Fruit fly (Drosophila melanogaster) whole organism, prepupa: ENCODE data around the gene CG3306.

Experiments
- Blimp-1 ChIP-seq: fragments of 200-800 bp; sonication (Bioruptor generic); optimal IDR thresholded peaks from 3 replicates; lab custom pipeline; 2017; ENCODE audit warnings: missing biosample characterization, missing genetic modification characterization, mild to moderate bottlenecking, moderate library complexity, missing genetic modification reagents
- CG10669 ChIP-seq: fragments of 200-800 bp; sonication (Bioruptor generic); optimal IDR thresholded peaks from 3 replicates; lab custom pipeline; 2018; ENCODE audit warnings: missing biosample characterization, mild to moderate bottlenecking, missing genetic modification characterization, moderate library complexity
- CG11294 ChIP-seq: fragments of 200-800 bp; sonication (Bioruptor generic); IDR thresholded peaks from 2 replicates; pipeline ENCODE4 v1.3.6; 2022; ENCODE audit warnings: missing biosample characterization, missing genetic modification characterization
- CG11762 ChIP-seq: fragments of 200-800 bp; sonication (Bioruptor generic); optimal IDR thresholded peaks from 3 replicates; lab custom pipeline; 2016; ENCODE audit warnings: missing biosample characterization, missing genetic modification characterization; ENCODE audit not compliant: insufficient read depth
- CG11902 ChIP-seq: fragments of 200-800 bp; sonication (Bioruptor generic); optimal IDR thresholded peaks from 3 replicates; lab custom pipeline; 2016; ENCODE audit warnings: missing biosample characterization, missing genetic modification characterization
- CG15336 ChIP-seq: fragments of 200-800 bp; sonication (Bioruptor generic); IDR thresholded peaks from 2 replicates; pipeline ENCODE4 v1.3.6; 2022; ENCODE audit warnings: missing biosample characterization, missing genetic modification characterization
- CG3032 ChIP-seq: fragments of 200-800 bp; optimal IDR thresholded peaks from 2 replicates; lab custom pipeline; 2019; ENCODE audit warnings: missing biosample characterization, mild to moderate bottlenecking, missing genetic modification characterization, moderate library complexity
- CG32006 ChIP-seq: fragments of 200-800 bp; sonication (Bioruptor generic); optimal IDR thresholded peaks from 3 replicates; lab custom pipeline; 2017; ENCODE audit warnings: missing biosample characterization, mild to moderate bottlenecking, missing genetic modification characterization
- CG34406 ChIP-seq: fragments of 200-800 bp; sonication (Bioruptor generic); optimal IDR thresholded peaks from 3 replicates; lab custom pipeline; 2016; ENCODE audit warnings: missing biosample characterization, missing genetic modification characterization
- CG4318 ChIP-seq: fragments of 200-800 bp; sonication (Bioruptor generic); optimal IDR thresholded peaks from 3 replicates; lab custom pipeline; 2017; ENCODE audit warnings: missing biosample characterization, mild to moderate bottlenecking, missing genetic modification characterization
- CG6276 ChIP-seq: fragments of 200-800 bp; sonication (Bioruptor generic); optimal IDR thresholded peaks from 2 replicates; lab custom pipeline; 2017; ENCODE audit warnings: missing biosample characterization, mild to moderate bottlenecking, missing genetic modification characterization
- CG6854 ChIP-seq: fragments of 200-800 bp; sonication (Bioruptor generic); optimal IDR thresholded peaks from 2 replicates; lab custom pipeline; 2017; ENCODE audit warnings: missing biosample characterization, mild to moderate bottlenecking, missing genetic modification characterization
- CG8119 ChIP-seq: fragments of 200-800 bp; sonication (Bioruptor generic); IDR thresholded peaks from 3 replicates; pipeline ENCODE4 v1.3.6; 2022; ENCODE audit warnings: missing biosample characterization, missing genetic modification characterization
- CG9139 ChIP-seq: fragments of 200-800 bp; sonication (Bioruptor generic); optimal IDR thresholded peaks from 3 replicates; lab custom pipeline; 2017; ENCODE audit warnings: missing biosample characterization, mild to moderate bottlenecking, missing genetic modification characterization
- Eip75B ChIP-seq: fragments of 200-800 bp; sonication (Bioruptor generic); optimal IDR thresholded peaks from 3 replicates; lab custom pipeline; 2016; ENCODE audit warnings: missing biosample characterization, missing genetic modification characterization
- Eip78C ChIP-seq: fragments of 200-800 bp; sonication (Bioruptor generic); peaks from one replicate; lab custom pipeline; 2016; ENCODE audit warnings: missing biosample characterization, missing genetic modification characterization
- Eip93F ChIP-seq: fragments of 200-800 bp; sonication (Bioruptor generic); optimal IDR thresholded peaks from 2 replicates; lab custom pipeline; 2016; ENCODE audit warnings: missing biosample characterization, mild to moderate bottlenecking, missing genetic modification characterization
- Ets21C ChIP-seq: fragments of 200-800 bp; sonication (Bioruptor generic); optimal IDR thresholded peaks from 3 replicates; lab custom pipeline; 2016; ENCODE audit warnings: missing biosample characterization, missing genetic modification characterization
- Ets96B ChIP-seq: fragments of 200-800 bp; optimal IDR thresholded peaks from 2 replicates; lab custom pipeline; 2019; ENCODE audit warnings: missing biosample characterization, mild to moderate bottlenecking, missing genetic modification characterization, moderate library complexity
- Gug ChIP-seq: fragments of 200-800 bp; sonication (Bioruptor generic); IDR thresholded peaks from 2 replicates; pipeline ENCODE4 v1.3.6; 2022; ENCODE audit warnings: missing biosample characterization, missing genetic modification characterization
- Hr38 ChIP-seq: sonication (Bioruptor generic); optimal IDR thresholded peaks from 2 replicates; lab custom pipeline; 2016; ENCODE audit warnings: missing biosample characterization, missing genetic modification characterization
- Hr4 ChIP-seq: fragments of 200-800 bp; sonication (Bioruptor generic); optimal IDR thresholded peaks from 3 replicates; lab custom pipeline; 2016; ENCODE audit warnings: missing biosample characterization, missing genetic modification characterization
- Lpt ChIP-seq: fragments of 200-800 bp; sonication (Bioruptor generic); optimal IDR thresholded peaks from 3 replicates; lab custom pipeline; 2016; ENCODE audit warnings: missing biosample characterization, missing genetic modification characterization
- Sox15 ChIP-seq: fragments of 200-800 bp; sonication (Bioruptor generic); optimal IDR thresholded peaks from 3 replicates; lab custom pipeline; 2016; ENCODE audit warnings: missing biosample characterization, missing genetic modification characterization
- dac ChIP-seq: fragments of 200-800 bp; sonication (Bioruptor generic); optimal IDR thresholded peaks from 2 replicates; lab custom pipeline; 2017; ENCODE audit warnings: missing biosample characterization, mild to moderate bottlenecking, missing genetic modification characterization
- eg ChIP-seq: fragments of 200-800 bp; sonication (Bioruptor generic); IDR thresholded peaks from 3 replicates; pipeline ENCODE4 v1.3.6; 2022; ENCODE audit warnings: missing biosample characterization, missing genetic modification characterization
- esn ChIP-seq: fragments of 200-800 bp; sonication (Bioruptor generic); optimal IDR thresholded peaks from 2 replicates; lab custom pipeline; 2016; ENCODE audit warnings: missing biosample characterization, mild to moderate bottlenecking, missing genetic modification characterization, moderate library complexity
- fd85E ChIP-seq: fragments of 200-800 bp; sonication (Bioruptor generic); optimal IDR thresholded peaks from 3 replicates; lab custom pipeline; 2016; ENCODE audit warnings: missing biosample characterization, missing genetic modification characterization
- fkh ChIP-seq: fragments of 200-800 bp; sonication (Bioruptor generic); optimal IDR thresholded peaks from 3 replicates; lab custom pipeline; 2017; ENCODE audit warnings: missing biosample characterization, mild to moderate bottlenecking, missing genetic modification characterization, moderate library complexity
- net ChIP-seq: fragments of 200-800 bp; sonication (Bioruptor generic); optimal IDR thresholded peaks from 3 replicates; lab custom pipeline; 2016; ENCODE audit warnings: missing biosample characterization, missing genetic modification characterization
- pdm3 ChIP-seq: fragments of 200-800 bp; sonication (Bioruptor generic); optimal IDR thresholded peaks from 3 replicates; lab custom pipeline; 2016; ENCODE audit warnings: missing biosample characterization, missing genetic modification characterization
- salr ChIP-seq, 2 experiments: fragments of 200-800 bp; sonication (Bioruptor generic); optimal IDR thresholded peaks; 3 replicates each; lab custom pipeline; 2016 to 2018; ENCODE audit warnings: missing biosample characterization in 2 of 2, missing genetic modification characterization in 2 of 2, mild to moderate bottlenecking in 1 of 2
- spab ChIP-seq: fragments of 200-800 bp; sonication (Bioruptor generic); optimal IDR thresholded peaks from 2 replicates; lab custom pipeline; 2017; ENCODE audit warnings: missing biosample characterization, mild to moderate bottlenecking, missing genetic modification characterization, missing genetic modification reagents
- svp ChIP-seq: fragments of 200-800 bp; sonication (Bioruptor generic); peaks from one replicate; lab custom pipeline; 2016; ENCODE audit warnings: missing biosample characterization, missing genetic modification characterization
- topi ChIP-seq: fragments of 200-800 bp; sonication (Bioruptor generic); optimal IDR thresholded peaks from 3 replicates; lab custom pipeline; 2016; ENCODE audit warnings: missing biosample characterization, missing genetic modification characterization

The CG3306 gene

dm6 chr3L:9566849-9567248, 34.5 kb upstream of the CG3306 start (continued):
- TF ChIP-seq fd85E (GFP tag; lab: Kevin White, UChicago), result no peak
- TF ChIP-seq CG11294 (GFP tag; lab: Robert Waterston, UW), result peak; percentile 55
- TF ChIP-seq Ets96B (tag; lab: Kevin White, UChicago), result peak; percentile 56
- peak; percentile 58 for TF ChIP-seq net (GFP tag; lab: Kevin White, UChicago)
- TF ChIP-seq spab (GFP tag; lab: Kevin White, UChicago), result no peak
- peak; percentile 80 for TF ChIP-seq CG4318 (GFP tag; lab: Kevin White, UChicago)
- no peak for TF ChIP-seq CG11902 (GFP tag; lab: Kevin White, UChicago)
- peak; percentile 94 for TF ChIP-seq CG15336 (GFP tag; lab: Robert Waterston, UW)
- TF ChIP-seq Eip75B (GFP tag; lab: Kevin White, UChicago), result peak; percentile 37
- TF ChIP-seq salr (GFP tag; optimal IDR thresholded peaks at IDR 0.05; lab: Kevin White, UChicago), result peak in 1 of 2 experiments; percentile 70
- no peak for TF ChIP-seq Blimp-1 (GFP tag; lab: Kevin White, UChicago)
- no peak for TF ChIP-seq svp
- TF ChIP-seq CG10669 (GFP tag; lab: Kevin White, UChicago), result peak; percentile 13

DNA sequence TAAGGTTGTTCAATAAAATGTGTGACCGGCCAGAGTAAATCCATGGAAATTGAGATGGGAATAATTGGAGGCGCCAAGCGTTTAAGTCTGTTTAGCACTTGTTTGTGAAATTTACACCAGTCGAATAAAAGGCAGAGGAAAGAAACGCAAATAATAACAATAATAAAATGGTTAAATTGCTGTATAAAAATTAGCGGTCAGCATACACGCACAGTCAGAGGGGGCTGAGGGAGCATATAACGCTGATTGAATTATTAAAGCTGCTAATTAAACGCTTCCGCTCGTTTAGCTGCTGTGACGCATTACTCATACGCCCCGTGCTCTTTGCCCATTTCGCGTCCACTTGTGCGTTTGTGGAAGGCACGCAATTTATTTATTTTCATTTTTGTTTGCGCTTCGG, 33.6 kb upstream of the CG3306 start:
- TF ChIP-seq Eip93F (GFP tag; lab: Kevin White, UChicago) (no peak), CG11294 (GFP tag; lab: Robert Waterston, UW) (no peak), fkh (GFP tag; lab: Kevin White, UChicago) (peak; percentile 62)
- TF ChIP-seq, all 60 proteins: peak for 1

- TF ChIP-seq Eip78C (GFP tag; lab: Kevin White, UChicago) (peak; percentile 8), CG11902 (GFP tag; lab: Kevin White, UChicago) (no peak)
- TF ChIP-seq, all 60 proteins: peak for 1
Observed at dm6 chr3L:9569194-9569593, 32.1 kb upstream of the CG3306 start.

- TF ChIP-seq topi (GFP tag; lab: Kevin White, UChicago) (no peak), Hr4 (GFP tag; lab: Kevin White, UChicago) (peak; percentile 42), dac (GFP tag; lab: Kevin White, UChicago) (no peak), CG4318 (GFP tag; lab: Kevin White, UChicago) (peak; percentile 9), Eip78C (GFP tag; lab: Kevin White, UChicago) (peak; percentile 13), eg (GFP tag; lab: Robert Waterston, UW) (peak; percentile 57; the same call in 1 of the 3 replicates), CG32006 (GFP tag; lab: Kevin White, UChicago) (peak; percentile 59), CG15336 (GFP tag; lab: Robert Waterston, UW) (peak; percentile 65), CG8119 (GFP tag; lab: Robert Waterston, UW) (peak; percentile 24; the same call in 2 of the 3 replicates)
Observed at dm6 chr3L:9569849-9570248, 31.5 kb upstream of the CG3306 start.

DNA sequence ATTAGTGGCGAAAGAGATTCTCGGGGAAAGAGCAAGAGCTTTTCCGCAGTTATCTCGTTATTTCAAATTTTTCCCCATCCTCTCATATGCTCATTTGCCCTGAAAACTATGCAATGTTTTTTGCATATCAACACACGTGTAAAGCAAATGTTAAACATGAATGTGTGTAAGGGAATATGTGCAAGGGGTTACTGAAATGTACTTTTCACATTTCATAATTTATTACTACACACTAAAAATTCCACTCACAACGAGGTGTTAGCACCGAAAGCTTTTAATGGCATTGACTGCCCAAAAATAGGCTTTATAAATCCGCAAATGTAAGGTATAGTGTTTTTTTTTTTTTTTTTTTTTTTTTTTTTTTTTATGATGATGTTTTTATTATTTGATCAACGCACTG, 29.7 kb upstream of the CG3306 start:
- TF ChIP-seq Gug (GFP tag; lab: Robert Waterston, UW), result no peak

DNA sequence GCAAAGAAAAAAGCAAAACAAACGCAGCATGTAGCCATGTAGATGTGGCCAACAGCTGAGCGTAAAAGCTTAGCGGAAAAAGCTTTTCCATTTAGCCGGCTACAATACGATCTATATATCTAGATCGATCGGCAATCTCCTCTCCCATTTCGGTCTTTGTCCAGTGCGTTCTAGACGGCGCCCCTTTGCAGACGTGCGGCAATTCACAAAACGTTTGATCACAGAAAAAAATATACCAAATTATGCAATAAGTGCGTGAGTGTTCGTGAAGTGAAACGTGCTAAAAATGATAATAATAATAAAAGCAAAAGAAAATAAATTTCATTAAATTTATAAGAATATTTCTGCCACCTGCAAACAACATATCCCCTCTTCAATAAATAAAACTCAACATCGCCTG, 17.9 kb upstream of the CG3306 start:
- no peak for TF ChIP-seq Gug (GFP tag; lab: Robert Waterston, UW)
- no peak for TF ChIP-seq CG11762 (GFP tag; lab: Kevin White, UChicago)
- TF ChIP-seq CG6276 (GFP tag; lab: Kevin White, UChicago), result no peak
- TF ChIP-seq Eip78C (GFP tag; lab: Kevin White, UChicago), result no peak
- no peak for TF ChIP-seq Lpt

- TF ChIP-seq Lpt (no peak), CG9139 (GFP tag; lab: Kevin White, UChicago) (no peak), CG6854 (no peak), Eip78C (GFP tag; lab: Kevin White, UChicago) (no peak), CG6276 (GFP tag; lab: Kevin White, UChicago) (no peak), CG3032 (tag; lab: Kevin White, UChicago) (no peak), Sox15 (GFP tag; lab: Kevin White, UChicago) (no peak), pdm3 (GFP tag; lab: Kevin White, UChicago) (no peak), net (GFP tag; lab: Kevin White, UChicago) (no peak), CG10669 (GFP tag; lab: Kevin White, UChicago) (no peak), Ets21C (GFP tag; lab: Kevin White, UChicago) (no peak), esn (GFP tag; lab: Kevin White, UChicago) (no peak), CG15336 (GFP tag; lab: Robert Waterston, UW) (no peak), CG34406 (GFP tag; lab: Kevin White, UChicago) (no peak), Hr38 (GFP tag; lab: Kevin White, UChicago) (no peak), CG11294 (GFP tag; lab: Robert Waterston, UW) (no peak)
Observed at dm6 chr3L:9597464-9597863, 3.9 kb upstream of the CG3306 start, which contains the start of gene Tmc. Tmc (plus strand) TSS chr3L:9597764.
